Fruit fly (Drosophila melanogaster) whole organism, embryonic: ENCODE results near the gene Ufd4.
A peak's percentile ranks its signal among the peaks of the same experiment; 100 is the strongest.

Source experiments
- Ada2b ChIP-seq: fragments of 200-800 bp; sonication (Bioruptor generic); IDR thresholded peaks from 2 replicates; pipeline ENCODE4 v1.3.6; 2022; ENCODE audit warnings: missing biosample characterization, missing genetic modification characterization
- B-H1 ChIP-seq: fragments of 200-800 bp; sonication (Bioruptor generic); IDR thresholded peaks from 3 replicates; pipeline ENCODE4 v1.3.6; 2022; ENCODE audit warnings: missing biosample characterization, missing genetic modification characterization
- CG10209 ChIP-seq: fragments of 200-800 bp; sonication (Bioruptor generic); optimal IDR thresholded peaks from 3 replicates; lab custom pipeline; 2017; ENCODE audit warnings: missing biosample characterization, mild to moderate bottlenecking, missing genetic modification characterization, missing genetic modification reagents
- CG10321 ChIP-seq: fragments of 200-800 bp; sonication (Bioruptor generic); IDR thresholded peaks from 2 replicates; pipeline ENCODE4 v1.3.6; 2022; ENCODE audit warnings: missing biosample characterization, missing genetic modification characterization
- CG10979 ChIP-seq: fragments of 200-800 bp; sonication (Bioruptor generic); optimal IDR thresholded peaks from 2 replicates; lab custom pipeline; 2018; ENCODE audit warnings: missing biosample characterization, mild to moderate bottlenecking, missing genetic modification characterization, moderate library complexity
- CG11085 ChIP-seq: fragments of 200-800 bp; sonication (Bioruptor generic); IDR thresholded peaks from 2 replicates; pipeline ENCODE4 v1.3.6; 2022; ENCODE audit warnings: missing biosample characterization, missing genetic modification characterization
- CG12236 ChIP-seq: fragments of 200-800 bp; sonication (Bioruptor generic); optimal IDR thresholded peaks from 2 replicates; lab custom pipeline; 2016; ENCODE audit warnings: missing biosample characterization, missing genetic modification characterization
- CG15011 ChIP-seq: fragments of 200-800 bp; sonication (Bioruptor generic); optimal IDR thresholded peaks from 3 replicates; lab custom pipeline; 2018; ENCODE audit warnings: missing biosample characterization, mild to moderate bottlenecking, missing genetic modification characterization
- CG15601 ChIP-seq: fragments of 200-800 bp; sonication (Bioruptor generic); optimal IDR thresholded peaks from 3 replicates; lab custom pipeline; 2019; ENCODE audit warnings: missing biosample characterization, mild to moderate bottlenecking, missing genetic modification characterization, moderate library complexity
- CG17612 ChIP-seq: fragments of 200-800 bp; sonication (Bioruptor generic); IDR thresholded peaks from 2 replicates; pipeline ENCODE4 v1.3.6; 2022; ENCODE audit warnings: missing biosample characterization, missing genetic modification characterization
- CG17829 ChIP-seq: fragments of 200-800 bp; optimal IDR thresholded peaks from 2 replicates; lab custom pipeline; 2019; ENCODE audit warnings: missing biosample characterization, mild to moderate bottlenecking, missing genetic modification characterization, moderate library complexity
- CG18262 ChIP-seq: fragments of 200-800 bp; optimal IDR thresholded peaks from 3 replicates; lab custom pipeline; 2019; ENCODE audit warnings: missing biosample characterization, mild to moderate bottlenecking, missing genetic modification characterization, moderate library complexity
- CG2116 ChIP-seq: fragments of 200-800 bp; sonication (Bioruptor generic); optimal IDR thresholded peaks from 3 replicates; lab custom pipeline; 2018; ENCODE audit warnings: missing biosample characterization, mild to moderate bottlenecking, missing genetic modification characterization
- CG2199 ChIP-seq: fragments of 200-800 bp; sonication (Bioruptor generic); IDR thresholded peaks from 3 replicates; pipeline ENCODE4 v1.3.6; 2022; ENCODE audit warnings: missing biosample characterization, missing genetic modification characterization
- CG2678 ChIP-seq: fragments of 200-800 bp; sonication (Bioruptor generic); optimal IDR thresholded peaks from 3 replicates; lab custom pipeline; 2019; ENCODE audit warnings: missing biosample characterization, mild to moderate bottlenecking, missing genetic modification characterization, moderate library complexity
- CG32767 ChIP-seq: fragments of 200-800 bp; sonication (Bioruptor generic); IDR thresholded peaks from 2 replicates; pipeline ENCODE4 v1.3.6; 2022; ENCODE audit warnings: missing biosample characterization, missing genetic modification characterization
- CG3838 ChIP-seq: fragments of 200-800 bp; sonication (Bioruptor generic); optimal IDR thresholded peaks from 3 replicates; lab custom pipeline; 2016; ENCODE audit warnings: missing biosample characterization, missing genetic modification characterization
- CG43689 ChIP-seq: fragments of 200-800 bp; sonication (Bioruptor generic); IDR thresholded peaks from 2 replicates; pipeline ENCODE4 v1.3.6; 2022; ENCODE audit warnings: missing biosample characterization, missing genetic modification characterization
- CG4730 ChIP-seq: fragments of 200-800 bp; sonication (Bioruptor generic); IDR thresholded peaks from 2 replicates; pipeline ENCODE4 v1.3.6; 2022; ENCODE audit warnings: missing biosample characterization, missing genetic modification characterization
- CG4820 ChIP-seq: fragments of 200-800 bp; sonication (Bioruptor generic); optimal IDR thresholded peaks from 3 replicates; lab custom pipeline; 2016; ENCODE audit warnings: missing biosample characterization, missing genetic modification characterization
- CG5180 ChIP-seq: fragments of 200-800 bp; sonication (Bioruptor generic); optimal IDR thresholded peaks from 3 replicates; lab custom pipeline; 2017; ENCODE audit warnings: missing biosample characterization, missing genetic modification characterization, mild to moderate bottlenecking, moderate library complexity, missing genetic modification reagents
- CG8765 ChIP-seq: fragments of 200-800 bp; sonication (Bioruptor generic); IDR thresholded peaks from 2 replicates; pipeline ENCODE4 v1.3.6; 2022; ENCODE audit warnings: missing biosample characterization, missing genetic modification characterization
- CkIIα-i1 ChIP-seq: fragments of 200-800 bp; sonication (Bioruptor generic); IDR thresholded peaks from 2 replicates; pipeline ENCODE4 v1.3.6; 2022; ENCODE audit warnings: missing biosample characterization, missing genetic modification characterization
- Dip2 ChIP-seq: fragments of 200-800 bp; sonication (Bioruptor generic); IDR thresholded peaks from 2 replicates; pipeline ENCODE4 v1.3.6; 2022; ENCODE audit warnings: missing biosample characterization, missing genetic modification characterization
- Doc2 ChIP-seq: fragments of 200-800 bp; sonication (Bioruptor generic); IDR thresholded peaks from 2 replicates; pipeline ENCODE4 v1.3.6; 2022; ENCODE audit warnings: missing biosample characterization, missing genetic modification characterization
- Drgx ChIP-seq: fragments of 200-800 bp; sonication (Bioruptor generic); IDR thresholded peaks from 2 replicates; pipeline ENCODE4 v1.3.6; 2022; ENCODE audit warnings: missing biosample characterization, missing genetic modification characterization
- E2f1 ChIP-seq: fragments of 200-800 bp; sonication (Bioruptor generic); IDR thresholded peaks from 2 replicates; pipeline ENCODE4 v1.3.6; 2022; ENCODE audit warnings: missing biosample characterization, missing genetic modification characterization
- H2.0 ChIP-seq: fragments of 200-800 bp; sonication (Bioruptor generic); IDR thresholded peaks from 2 replicates; pipeline ENCODE4 v1.3.6; 2022; ENCODE audit warnings: missing biosample characterization, missing genetic modification characterization
- HLHmδ ChIP-seq: fragments of 200-800 bp; sonication (Bioruptor generic); optimal IDR thresholded peaks from 2 replicates; lab custom pipeline; 2018; ENCODE audit warnings: missing biosample characterization, mild to moderate bottlenecking, missing genetic modification characterization, moderate library complexity
- Hmr ChIP-seq: fragments of 200-800 bp; sonication (Bioruptor generic); optimal IDR thresholded peaks from 3 replicates; lab custom pipeline; 2017; ENCODE audit warnings: mild to moderate bottlenecking, missing biosample characterization, missing genetic modification reagents, missing genetic modification characterization
- Lim3 ChIP-seq: fragments of 200-800 bp; sonication (Bioruptor generic); IDR thresholded peaks from 2 replicates; pipeline ENCODE4 v1.3.6; 2022; ENCODE audit warnings: missing biosample characterization, missing genetic modification characterization
- Mad ChIP-seq: fragments of 200-800 bp; sonication (Bioruptor generic); optimal IDR thresholded peaks from 2 replicates; lab custom pipeline; 2016; ENCODE audit warnings: missing biosample characterization, missing genetic modification characterization
- Sin3A ChIP-seq: fragments of >200 bp; optimal IDR thresholded peaks from 2 replicates; lab custom pipeline; 2018
- Tbp ChIP-seq: fragments of >200 bp; optimal IDR thresholded peaks from 2 replicates; lab custom pipeline; 2018; ENCODE audit warnings: missing biosample characterization, missing genetic modification characterization
- Trl ChIP-seq, 3 experiments: fragments of >200 bp in 2 of 3; fragments of 200-800 bp in 1 of 3; sonication (Bioruptor generic) in 1 of 3; optimal IDR thresholded peaks; 2 replicates in 1 of 3; 3 replicates in 2 of 3; lab custom pipeline; 2016 to 2017; ENCODE audit warnings: missing biosample characterization in 1 of 3, missing genetic modification characterization in 1 of 3
- Xrp1 ChIP-seq: fragments of 200-800 bp; sonication (Bioruptor generic); IDR thresholded peaks from 2 replicates; pipeline ENCODE4 v1.3.6; 2022; ENCODE audit warnings: missing biosample characterization, missing genetic modification characterization
- amos ChIP-seq: fragments of 200-800 bp; sonication (Bioruptor generic); IDR thresholded peaks from 2 replicates; pipeline ENCODE4 v1.3.6; 2022; ENCODE audit warnings: missing biosample characterization, missing genetic modification characterization; ENCODE audit not compliant: partially characterized antibody
- ase ChIP-seq: fragments of 200-800 bp; sonication (Bioruptor generic); IDR thresholded peaks from 3 replicates; pipeline ENCODE4 v1.3.6; 2022; ENCODE audit warnings: missing biosample characterization, missing genetic modification characterization
- ato ChIP-seq: fragments of 200-800 bp; sonication (Bioruptor generic); IDR thresholded peaks from 2 replicates; pipeline ENCODE4 v1.3.6; 2022; ENCODE audit warnings: missing biosample characterization, missing genetic modification characterization; ENCODE audit not compliant: partially characterized antibody
- chif ChIP-seq, 2 experiments: fragments of 200-800 bp; sonication (Bioruptor generic); optimal IDR thresholded peaks; 3 replicates each; lab custom pipeline; 2016; ENCODE audit warnings: missing biosample characterization in 2 of 2, missing genetic modification characterization in 2 of 2
- cwo ChIP-seq: fragments of 200-800 bp; sonication (Bioruptor generic); optimal IDR thresholded peaks from 3 replicates; lab custom pipeline; 2017; ENCODE audit warnings: missing biosample characterization, missing genetic modification characterization, mild to moderate bottlenecking, moderate library complexity, missing genetic modification reagents
- da ChIP-seq: fragments of 200-800 bp; sonication (Bioruptor generic); optimal IDR thresholded peaks from 2 replicates; lab custom pipeline; 2016; ENCODE audit warnings: missing biosample characterization, missing genetic modification characterization
- dati ChIP-seq: fragments of 200-800 bp; sonication (Bioruptor generic); IDR thresholded peaks from 2 replicates; pipeline ENCODE4 v1.3.6; 2022; ENCODE audit warnings: missing biosample characterization, missing genetic modification characterization
- gsb-n ChIP-seq: fragments of 200-800 bp; sonication (Bioruptor generic); optimal IDR thresholded peaks from 3 replicates; lab custom pipeline; 2018; ENCODE audit warnings: missing biosample characterization, mild to moderate bottlenecking, missing genetic modification characterization
- ham ChIP-seq: fragments of 200-800 bp; sonication (Bioruptor generic); IDR thresholded peaks from 2 replicates; pipeline ENCODE4 v1.3.6; 2022; ENCODE audit warnings: missing biosample characterization, missing genetic modification characterization
- ind ChIP-seq: fragments of 200-800 bp; sonication (Bioruptor generic); optimal IDR thresholded peaks from 3 replicates; lab custom pipeline; 2016; ENCODE audit warnings: missing biosample characterization, missing genetic modification characterization
- knrl ChIP-seq: fragments of 200-800 bp; sonication (Bioruptor generic); IDR thresholded peaks from 3 replicates; pipeline ENCODE4 v1.3.6; 2022; ENCODE audit warnings: missing biosample characterization, missing genetic modification characterization; ENCODE audit not compliant: partially characterized antibody
- lab ChIP-seq: fragments of 200-800 bp; sonication (Bioruptor generic); optimal IDR thresholded peaks from 3 replicates; lab custom pipeline; 2017; ENCODE audit warnings: missing biosample characterization, missing genetic modification characterization, mild to moderate bottlenecking, moderate library complexity, missing genetic modification reagents
- row ChIP-seq: fragments of 200-800 bp; sonication (Bioruptor generic); IDR thresholded peaks from 3 replicates; pipeline ENCODE4 v1.3.6; 2022; ENCODE audit warnings: missing biosample characterization, missing genetic modification characterization
- run ChIP-seq: fragments of 200-800 bp; sonication (Bioruptor generic); optimal IDR thresholded peaks from 3 replicates; lab custom pipeline; 2018; ENCODE audit warnings: missing biosample characterization, mild to moderate bottlenecking, missing genetic modification characterization
- sim ChIP-seq: fragments of 200-800 bp; sonication (Bioruptor generic); IDR thresholded peaks from 2 replicates; pipeline ENCODE4 v1.3.6; 2022; ENCODE audit warnings: missing biosample characterization, missing genetic modification characterization
- stwl ChIP-seq: fragments of 200-800 bp; sonication (Bioruptor generic); optimal IDR thresholded peaks from 3 replicates; lab custom pipeline; 2018; ENCODE audit warnings: missing biosample characterization, mild to moderate bottlenecking, missing genetic modification characterization, moderate library complexity

The Ufd4 gene

dm6 chr2L:10276846-10277245 lies 15.3 kb downstream of the Ufd4 start (continued):
- TF ChIP-seq ase (peak; percentile 25; the same call in 1 of the 3 replicates), Doc2 (GFP tag; lab: Robert Waterston, UW) (no peak), CG2199 (GFP tag; lab: Robert Waterston, UW) (0 out of 3 replicates have a peak, but pooled peaks have one; percentile 34), Lim3 (GFP tag; lab: Robert Waterston, UW) (no peak), CG12236 (GFP tag; lab: Kevin White, UChicago) (peak; percentile 47), CG43689 (no peak), ham (GFP tag; lab: Robert Waterston, UW) (no peak), CG15601 (tag; lab: Kevin White, UChicago) (no peak), dati (GFP tag; lab: Robert Waterston, UW) (0 out of 2 replicates have a peak, but pooled peaks have one; percentile 8), cwo (GFP tag; lab: Kevin White, UChicago) (no peak), Mad (GFP tag; lab: Kevin White, UChicago) (no peak), chif (GFP tag; optimal IDR thresholded peaks at IDR 0.05; lab: Kevin White, UChicago) (no peak), CG32767 (no peak), amos (GFP tag; lab: Robert Waterston, UW) (no peak), knrl (GFP tag; lab: Robert Waterston, UW) (no peak), CG17829 (tag; lab: Kevin White, UChicago) (no peak), ato (no peak), CkIIα-i1 (GFP tag; lab: Robert Waterston, UW) (no peak), CG3838 (GFP tag; lab: Kevin White, UChicago) (no peak), CG5180 (GFP tag; lab: Kevin White, UChicago) (no peak), gsb-n (tag; lab: Kevin White, UChicago) (no peak), HLHmδ (no peak), Dip2 (GFP tag; lab: Robert Waterston, UW) (no peak), Sin3A (no peak), run (tag; lab: Kevin White, UChicago) (no peak), CG2116 (no peak), da (GFP tag; lab: Kevin White, UChicago) (no peak), CG10979 (tag; lab: Kevin White, UChicago) (no peak), CG11085 (GFP tag; lab: Robert Waterston, UW) (no peak), H2.0 (peak; percentile 23; the same call in 1 of the 2 replicates), Ada2b (GFP tag; lab: Robert Waterston, UW) (0 out of 2 replicates have a peak, but pooled peaks have one; percentile 43), Trl (optimal IDR thresholded peaks at IDR 0.05; lab: Kevin White, UChicago) (no peak), Trl (GFP tag; optimal IDR thresholded peaks at IDR 0.05; lab: Kevin White, UChicago) (peak; percentile 20), lab (no peak), Hmr (GFP tag; lab: Kevin White, UChicago) (no peak), B-H1 (GFP tag; lab: Robert Waterston, UW) (no peak), Drgx (GFP tag; lab: Robert Waterston, UW) (peak; percentile 63), Tbp (GFP tag; lab: Kevin White, UChicago) (no peak), CG8765 (GFP tag; lab: Robert Waterston, UW) (no peak), stwl (tag; lab: Kevin White, UChicago) (no peak), CG10321 (no peak), sim (GFP tag; lab: Robert Waterston, UW) (peak; percentile 43; the same call in 1 of the 2 replicates), CG2678 (tag; lab: Kevin White, UChicago) (no peak), CG4820 (GFP tag; lab: Kevin White, UChicago) (peak; percentile 25), ind (peak; percentile 7), CG18262 (peak; percentile 20), row (peak; percentile 37; the same call in 1 of the 3 replicates), CG4730 (GFP tag; lab: Robert Waterston, UW) (no peak), CG10209 (no peak), Xrp1 (peak; percentile 14; the same call in 1 of the 2 replicates), E2f1 (GFP tag; lab: Robert Waterston, UW) (peak; percentile 38; the same call in 1 of the 2 replicates), CG17612 (GFP tag; lab: Robert Waterston, UW) (no peak), CG15011 (GFP tag; lab: Kevin White, UChicago) (no peak)
